Fruit fly (Drosophila melanogaster): ENCODE data around the gene CG12985.
A peak's percentile ranks its signal among the peaks of the same experiment; 100 is the strongest.

CG12985 gene

dm6 chrX:17870614-17871394, 12.7 kb upstream of the CG12985 start (continued):
- TF ChIP-seq Hmr (GFP tag; optimal IDR thresholded peaks at IDR 0.05) (no peak), Trl (optimal IDR thresholded peaks at IDR 0.05) (peak; percentile 65 to 75), Trl (GFP tag; optimal IDR thresholded peaks at IDR 0.05) (no peak), caup (GFP tag; optimal IDR thresholded peaks at IDR 0.05; ENCODE audit: severe bottlenecking) (no peak), Dip2 (GFP tag; IDR thresholded peaks at IDR 0.05) (no peak), CG13624 (GFP tag; optimal IDR thresholded peaks at IDR 0.05) (no peak), CG4328 (GFP tag; optimal IDR thresholded peaks at IDR 0.05) (no peak), nom (GFP tag; optimal IDR thresholded peaks at IDR 0.05) (peak; percentile 42), Nf-YA (GFP tag; IDR thresholded peaks at IDR 0.05) (no peak), pros (GFP tag; optimal IDR thresholded peaks at IDR 0.05) (no peak), dimm (GFP tag; IDR thresholded peaks at IDR 0.05) (no peak), CG8290 (GFP tag; optimal IDR thresholded peaks at IDR 0.05) (no peak), CG8290 (tag; optimal IDR thresholded peaks at IDR 0.05) (no peak), CG13894 (tag; optimal IDR thresholded peaks at IDR 0.05) (no peak), CG13775 (GFP tag; optimal IDR thresholded peaks at IDR 0.05) (no peak), CTCF (GFP tag; optimal IDR thresholded peaks at IDR 0.05) (peak; percentile 81), Hr51 (GFP tag; optimal IDR thresholded peaks at IDR 0.05) (no peak), CG31388 (GFP tag; optimal IDR thresholded peaks at IDR 0.05) (no peak), Drgx (GFP tag; IDR thresholded peaks at IDR 0.05) (peak; percentile 57), gcm (GFP tag; optimal IDR thresholded peaks at IDR 0.05) (no peak), Xbp1 (GFP tag; optimal IDR thresholded peaks at IDR 0.05) (no peak), tna (GFP tag; IDR thresholded peaks at IDR 0.05; ENCODE audit: partially characterized antibody) (no peak), gem (tag; optimal IDR thresholded peaks at IDR 0.05) (no peak), CG4282 (GFP tag; optimal IDR thresholded peaks at IDR 0.05) (no peak), CG1792 (GFP tag; optimal IDR thresholded peaks at IDR 0.05) (no peak), inv (GFP tag; IDR thresholded peaks at IDR 0.05; ENCODE audit: partially characterized antibody) (no peak), dati (GFP tag; IDR thresholded peaks at IDR 0.05) (no peak), E2f1 (GFP tag; IDR thresholded peaks at IDR 0.05) (no peak), slbo (GFP tag; IDR thresholded peaks at IDR 0.05) (no peak), CG3163 (GFP tag; optimal IDR thresholded peaks at IDR 0.05) (peak; percentile 90), CG12155 (GFP tag; optimal IDR thresholded peaks at IDR 0.05) (no peak), ara (GFP tag; IDR thresholded peaks at IDR 0.05) (no peak), Antp (GFP tag; optimal IDR thresholded peaks at IDR 0.05) (no peak), Hr78 (GFP tag; optimal IDR thresholded peaks at IDR 0.05) (no peak), Usf (GFP tag; optimal IDR thresholded peaks at IDR 0.05) (no peak), sens-2 (GFP tag; IDR thresholded peaks at IDR 0.05) (no peak), CG7745 (tag; optimal IDR thresholded peaks at IDR 0.05) (no peak), z (GFP tag; IDR thresholded peaks at IDR 0.05) (no peak), CG11085 (GFP tag; IDR thresholded peaks at IDR 0.05) (no peak), sd (tag; optimal IDR thresholded peaks at IDR 0.05) (no peak), CG9727 (GFP tag; optimal IDR thresholded peaks at IDR 0.05) (no peak), CG10979 (tag; optimal IDR thresholded peaks at IDR 0.05) (peak; percentile 76), Rfx (GFP tag; IDR thresholded peaks at IDR 0.05) (no peak), CG10147 (GFP tag; optimal IDR thresholded peaks at IDR 0.05) (no peak)

Measured in whole organism, embryonic.